Worm (Caenorhabditis elegans) whole organism, L4 larva: ENCODE data around the gene srh-92.

Experiments used
- F10B5.3 ChIP-seq: sonication (generic microtip); optimal IDR thresholded peaks from 2 replicates; lab custom pipeline; 2016; ENCODE audit warnings: mild to moderate bottlenecking, missing genetic modification characterization, missing compliant biosample characterization
- F37D6.2 ChIP-seq: sonication (generic microtip); optimal IDR thresholded peaks from 2 replicates; lab custom pipeline; 2016; ENCODE audit warnings: mild to moderate bottlenecking, missing genetic modification characterization, missing compliant biosample characterization
- F44E2.7 ChIP-seq: fragments of 200-800 bp; sonication (Bioruptor generic); IDR thresholded peaks from 2 replicates; pipeline ENCODE4 v2.1.2; 2022; ENCODE audit warnings: missing genetic modification characterization, missing compliant biosample characterization
- R02D3.7 ChIP-seq: fragments of 150-350 bp; sonication (generic microtip); optimal IDR thresholded peaks from 3 replicates; lab custom pipeline; 2014; ENCODE audit warnings: missing biosample characterization, missing genetic modification characterization
- T26A8.4 ChIP-seq: fragments of 200-800 bp; sonication (Bioruptor generic); IDR thresholded peaks from 2 replicates; pipeline ENCODE4 v1.3.6; 2022; ENCODE audit warnings: missing genetic modification characterization, missing compliant biosample characterization
- Y5F2A.4 ChIP-seq: fragments of 200-800 bp; sonication (Bioruptor generic); optimal IDR thresholded peaks from 2 replicates; lab custom pipeline; 2018; ENCODE audit warnings: mild to moderate bottlenecking, missing genetic modification characterization, missing compliant biosample characterization
- attf-4 ChIP-seq: sonication (generic microtip); optimal IDR thresholded peaks from 3 replicates; lab custom pipeline; 2017; ENCODE audit warnings: missing biosample characterization, missing genetic modification characterization
- ceh-20 ChIP-seq: fragments of 200-800 bp; sonication (Bioruptor generic); IDR thresholded peaks from 2 replicates; pipeline ENCODE4 v1.3.6; 2022; ENCODE audit warnings: missing genetic modification reagents, missing genetic modification characterization, missing compliant biosample characterization
- ceh-32 ChIP-seq: sonication (generic microtip); optimal IDR thresholded peaks from 2 replicates; lab custom pipeline; 2016; ENCODE audit warnings: mild to moderate bottlenecking, missing genetic modification characterization, missing compliant biosample characterization; ENCODE audit not compliant: poor library complexity
- ceh-44 ChIP-seq: fragments of 200-800 bp; sonication (Bioruptor generic); IDR thresholded peaks from 2 replicates; pipeline ENCODE4 v1.3.6; 2022; ENCODE audit warnings: missing genetic modification reagents, missing genetic modification characterization, missing compliant biosample characterization
- ces-1 ChIP-seq: fragments of 150-350 bp; sonication (generic microtip); optimal IDR thresholded peaks from 4 replicates; lab custom pipeline; 2014; ENCODE audit warnings: missing biosample characterization, missing genetic modification reagents, missing genetic modification characterization
- cey-2 ChIP-seq: sonication (generic microtip); optimal IDR thresholded peaks from 3 replicates; lab custom pipeline; 2017; ENCODE audit warnings: missing genetic modification characterization, mild to moderate bottlenecking, missing compliant biosample characterization, antibody characterized with exemption, borderline replicate concordance; ENCODE audit not compliant: insufficient read depth
- daf-19 ChIP-seq: fragments of 200-800 bp; sonication (Bioruptor generic); conservative IDR thresholded peaks from 2 replicates; pipeline ENCODE4 v1.3.6; 2022; ENCODE audit warnings: missing genetic modification characterization, missing compliant biosample characterization
- dpl-1 ChIP-seq: fragments of 150-350 bp; optimal IDR thresholded peaks from 2 replicates; lab custom pipeline; 2014; ENCODE audit warnings: missing biosample characterization, missing genetic modification reagents, missing genetic modification characterization
- egl-43 ChIP-seq: fragments of 200-800 bp; sonication (Bioruptor generic); IDR thresholded peaks from 2 replicates; pipeline ENCODE4 v1.3.6; 2022; ENCODE audit warnings: missing genetic modification reagents, missing genetic modification characterization, missing compliant biosample characterization
- fos-1 ChIP-seq: fragments of 150-350 bp; optimal IDR thresholded peaks from 2 replicates; lab custom pipeline; 2014; ENCODE audit warnings: missing biosample characterization, missing genetic modification characterization
- hif-1 ChIP-seq, 2 experiments: sonication (generic microtip); optimal IDR thresholded peaks; 2 replicates each; lab custom pipeline; 2016 to 2017; ENCODE audit warnings: missing compliant biosample characterization in 2 of 2, missing genetic modification characterization in 2 of 2, missing genetic modification reagents in 2 of 2, missing genotype in 2 of 2, mild to moderate bottlenecking in 1 of 2
- lin-39 ChIP-seq: fragments of 150-350 bp; optimal IDR thresholded peaks from 2 replicates; lab custom pipeline; 2014; ENCODE audit warnings: missing biosample characterization, missing genetic modification reagents, missing genetic modification characterization
- madf-9 ChIP-seq: fragments of 200-800 bp; sonication (Bioruptor generic); conservative IDR thresholded peaks from 2 replicates; pipeline ENCODE4 v1.3.6; 2022; ENCODE audit warnings: missing genetic modification reagents, missing genetic modification characterization, missing compliant biosample characterization
- mdt-29 ChIP-seq: fragments of 200-800 bp; sonication (Bioruptor generic); IDR thresholded peaks from 2 replicates; pipeline ENCODE4 v1.3.6; 2022; ENCODE audit warnings: missing genetic modification reagents, missing genetic modification characterization, missing compliant biosample characterization
- nhr-102 ChIP-seq: sonication (generic microtip); optimal IDR thresholded peaks from 2 replicates; lab custom pipeline; 2016; ENCODE audit warnings: mild to moderate bottlenecking, missing genetic modification characterization, moderate library complexity, missing compliant biosample characterization
- nhr-28 ChIP-seq: fragments of 150-350 bp; optimal IDR thresholded peaks from 2 replicates; lab custom pipeline; 2014; ENCODE audit warnings: missing biosample characterization, missing genetic modification characterization
- nhr-48 ChIP-seq: sonication (generic microtip); optimal IDR thresholded peaks from 2 replicates; lab custom pipeline; 2016; ENCODE audit warnings: mild to moderate bottlenecking, missing genetic modification characterization, missing compliant biosample characterization
- nhr-6 ChIP-seq: fragments of 150-350 bp; optimal IDR thresholded peaks from 2 replicates; lab custom pipeline; 2014; ENCODE audit warnings: missing biosample characterization, missing genetic modification characterization
- nhr-77 ChIP-seq: fragments of 150-350 bp; optimal IDR thresholded peaks from 2 replicates; lab custom pipeline; 2014; ENCODE audit warnings: missing biosample characterization, missing genetic modification characterization
- pha-4 ChIP-seq, 2 experiments: fragments of 150-350 bp in 1 of 2; fragments of 200-800 bp in 1 of 2; sonication (Bioruptor generic) in 1 of 2; IDR thresholded peaks in 1 of 2; optimal IDR thresholded peaks in 1 of 2; 2 replicates each; pipeline versions ENCODE4 v1.3.6 to Lab custom; 2014 to 2022; ENCODE audit warnings: missing genetic modification characterization in 2 of 2, missing genetic modification reagents in 2 of 2, missing biosample characterization in 1 of 2, missing compliant biosample characterization in 1 of 2
- saeg-2 ChIP-seq: fragments of 200-800 bp; sonication (Bioruptor generic); IDR thresholded peaks from 2 replicates; pipeline ENCODE4 v1.3.6; 2022; ENCODE audit warnings: missing genetic modification reagents, missing genetic modification characterization, missing compliant biosample characterization
- sdz-12 ChIP-seq: fragments of 200-800 bp; sonication (Bioruptor generic); optimal IDR thresholded peaks from 2 replicates; lab custom pipeline; 2018; ENCODE audit warnings: mild to moderate bottlenecking, missing genetic modification characterization, missing compliant biosample characterization
- snpc-1.2 ChIP-seq: fragments of 200-800 bp; sonication (Bioruptor generic); IDR thresholded peaks from 2 replicates; pipeline ENCODE4 v1.3.6; 2022; ENCODE audit warnings: missing genetic modification reagents, missing genetic modification characterization, missing compliant biosample characterization
- snpc-4 ChIP-seq: fragments of 150-350 bp; optimal IDR thresholded peaks from 2 replicates; lab custom pipeline; 2014; ENCODE audit warnings: missing biosample characterization, missing genetic modification characterization
- spr-1 ChIP-seq: sonication (generic microtip); optimal IDR thresholded peaks from 2 replicates; lab custom pipeline; 2016; ENCODE audit warnings: mild to moderate bottlenecking, missing genetic modification characterization, missing compliant biosample characterization
- spr-3 ChIP-seq: fragments of 200-800 bp; sonication (Bioruptor generic); optimal IDR thresholded peaks from 2 replicates; lab custom pipeline; 2018; ENCODE audit warnings: mild to moderate bottlenecking, missing genetic modification characterization, missing compliant biosample characterization
- tag-97 ChIP-seq: fragments of 200-800 bp; sonication (Bioruptor generic); IDR thresholded peaks from 2 replicates; pipeline ENCODE4 v1.3.6; 2022; ENCODE audit warnings: missing genetic modification characterization, missing compliant biosample characterization
- tra-1 ChIP-seq: fragments of 200-800 bp; sonication (Bioruptor generic); IDR thresholded peaks from 2 replicates; pipeline ENCODE4 v1.3.6; 2022; ENCODE audit warnings: missing genetic modification reagents, missing genetic modification characterization, missing compliant biosample characterization
- unc-130 ChIP-seq: sonication (generic microtip); optimal IDR thresholded peaks from 2 replicates; lab custom pipeline; 2016; ENCODE audit warnings: missing genetic modification reagents, missing genetic modification characterization, missing compliant biosample characterization
- vab-7 ChIP-seq: fragments of 200-800 bp; sonication (Bioruptor generic); IDR thresholded peaks from 2 replicates; pipeline ENCODE4 v1.3.6; 2022; ENCODE audit warnings: missing genetic modification reagents, missing genetic modification characterization, missing compliant biosample characterization
- zag-1 ChIP-seq: fragments of 150-350 bp; optimal IDR thresholded peaks from 2 replicates; lab custom pipeline; 2014; ENCODE audit warnings: missing biosample characterization, missing genetic modification characterization
- zip-11 ChIP-seq: fragments of 200-800 bp; sonication (Bioruptor generic); IDR thresholded peaks from 2 replicates; pipeline ENCODE4 v1.3.6; 2022; ENCODE audit warnings: missing genetic modification characterization, missing compliant biosample characterization
- zip-2 ChIP-seq: fragments of 150-350 bp; optimal IDR thresholded peaks from 2 replicates; lab custom pipeline; 2014; ENCODE audit warnings: missing biosample characterization, missing genetic modification characterization
- ztf-11 ChIP-seq: fragments of 150-350 bp; optimal IDR thresholded peaks from 2 replicates; lab custom pipeline; 2014; ENCODE audit warnings: missing biosample characterization, missing genetic modification characterization
- ztf-7 ChIP-seq: fragments of 150-350 bp; optimal IDR thresholded peaks from 2 replicates; lab custom pipeline; 2014; ENCODE audit warnings: missing biosample characterization, missing genetic modification characterization

The srh-92 gene

DNA sequence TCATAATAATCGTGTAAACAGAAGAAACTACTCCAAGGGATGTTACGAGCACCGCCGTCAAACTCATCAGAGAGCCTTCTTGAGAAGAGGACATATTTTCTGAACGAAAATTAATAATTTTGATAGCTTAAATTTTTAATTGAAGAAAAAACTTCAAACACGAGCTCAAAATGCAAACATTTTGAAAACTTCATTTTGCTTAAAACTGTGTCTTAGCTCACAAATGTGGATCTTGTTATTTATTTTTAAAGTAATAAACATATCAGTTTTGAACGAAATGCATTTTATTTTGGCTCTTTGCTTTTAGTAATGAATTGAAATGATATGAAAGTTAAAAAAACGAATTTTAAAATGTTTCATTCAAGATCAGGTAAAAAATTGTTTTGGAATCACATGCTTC lies 26.7 kb upstream of the srh-92 start, which contains the start of gene srbc-7:
srbc-7 (minus strand) TSS at position 101 of the 400 bp plus-strand sequence.
- TF ChIP-seq nhr-6 (tag; lab: Kevin White, UChicago) (no peak), zag-1 (tag; lab: Kevin White, UChicago) (no peak), ceh-20 (no peak), lin-39 (no peak), T26A8.4 (GFP tag; lab: Robert Waterston, UW) (no peak), vab-7 (GFP tag; lab: Robert Waterston, UW) (no peak), Y5F2A.4 (GFP tag; lab: Kevin White, UChicago) (no peak), R02D3.7 (tag; lab: Kevin White, UChicago) (no peak), madf-9 (GFP tag; lab: Robert Waterston, UW) (no peak), nhr-102 (tag; lab: Kevin White, UChicago) (no peak), pha-4 (GFP tag; IDR thresholded peaks at IDR 0.05; lab: Robert Waterston, UW) (no peak), pha-4 (tag; optimal IDR thresholded peaks at IDR 0.05; lab: Kevin White, UChicago) (no peak), fos-1 (tag; lab: Kevin White, UChicago) (no peak), dpl-1 (no peak)

DNA sequence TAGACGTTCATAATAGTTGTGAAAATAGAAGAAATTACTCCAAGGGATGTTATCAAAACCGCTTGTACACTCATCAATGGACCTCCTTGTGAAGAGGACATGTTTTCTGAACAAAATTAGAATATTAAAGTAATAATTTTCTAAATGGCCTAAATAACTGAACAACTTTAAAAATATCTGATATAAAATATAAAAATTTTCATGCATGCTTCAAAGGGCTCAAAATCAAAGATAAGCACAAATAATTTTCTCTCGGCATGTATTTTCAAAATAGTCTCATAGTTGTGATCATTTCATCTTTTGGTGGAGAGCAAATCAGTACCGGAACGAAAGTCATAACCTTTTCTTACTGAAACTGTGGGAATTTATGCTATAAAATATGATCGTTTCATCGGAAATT lies 24.2 kb upstream of the srh-92 start, which contains the start of gene srbc-8:
srbc-8 (minus strand) TSS at position 101 of the 400 bp plus-strand sequence.
- no peak for TF ChIP-seq nhr-48 (tag; lab: Kevin White, UChicago)
- TF ChIP-seq nhr-28 = no peak
- no peak for TF ChIP-seq attf-4 (tag; lab: Kevin White, UChicago)
- no peak for TF ChIP-seq mdt-29 (GFP tag; lab: Robert Waterston, UW)
- no peak for TF ChIP-seq snpc-4
- no peak for TF ChIP-seq saeg-2 (GFP tag; lab: Robert Waterston, UW)

DNA sequence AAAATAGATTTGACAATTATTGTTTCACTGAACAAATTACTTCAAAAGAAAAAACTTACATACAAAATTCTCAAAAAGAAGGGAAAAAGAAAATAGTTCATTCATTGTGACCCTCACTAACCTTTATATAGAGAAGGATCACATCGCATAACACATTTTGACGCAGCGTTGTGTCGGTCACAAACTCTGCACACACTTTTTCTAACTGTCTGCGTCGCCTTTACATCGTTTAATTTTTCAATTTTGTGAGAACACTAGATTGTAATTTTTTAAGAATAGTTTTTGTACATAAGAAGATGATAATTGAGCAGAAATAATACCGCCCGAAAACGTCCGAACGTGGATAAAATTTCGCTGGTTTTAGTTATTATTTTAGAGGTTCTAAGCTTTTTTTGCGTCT lies 20.2 kb upstream of the srh-92 start, which contains the start of gene C18B10.6:
C18B10.6 (minus strand) TSS at position 101 of the 400 bp plus-strand sequence.
- TF ChIP-seq snpc-1.2 (no peak), ceh-32 (tag; lab: Kevin White, UChicago) (no peak), nhr-77 (tag; lab: Kevin White, UChicago) (no peak)

DNA sequence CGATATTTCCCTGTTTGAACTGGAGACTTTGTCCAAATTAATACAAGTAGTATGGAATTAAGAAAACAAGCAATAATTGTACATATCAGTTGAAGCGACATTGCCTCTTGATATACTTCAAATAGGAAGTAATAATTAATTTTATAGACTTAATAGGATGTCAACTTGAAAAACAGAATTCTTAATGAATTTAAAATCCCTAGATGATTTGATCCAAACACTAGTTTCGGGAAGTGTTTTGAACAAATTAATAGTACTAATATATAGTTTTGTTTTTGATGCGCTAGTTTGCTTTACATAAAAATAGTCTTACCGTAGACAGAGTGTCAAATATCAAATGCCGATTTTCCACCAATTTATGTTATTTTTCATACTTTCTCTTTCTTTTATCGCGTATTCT lies 17.6 kb upstream of the srh-92 start, which contains the start of gene str-190:
str-190 (minus strand) TSS at position 101 of the 400 bp plus-strand sequence.
- no peak for TF ChIP-seq spr-3 (GFP tag; lab: Kevin White, UChicago)
- no peak for TF ChIP-seq hif-1 (tag; optimal IDR thresholded peaks at IDR 0.05; lab: Kevin White, UChicago)
- TF ChIP-seq zip-11 (GFP tag; lab: Robert Waterston, UW) = no peak
- TF ChIP-seq daf-19 (GFP tag; lab: Robert Waterston, UW) = no peak
- no peak for TF ChIP-seq ztf-11
- no peak for TF ChIP-seq nhr-77 (tag; lab: Kevin White, UChicago)

DNA sequence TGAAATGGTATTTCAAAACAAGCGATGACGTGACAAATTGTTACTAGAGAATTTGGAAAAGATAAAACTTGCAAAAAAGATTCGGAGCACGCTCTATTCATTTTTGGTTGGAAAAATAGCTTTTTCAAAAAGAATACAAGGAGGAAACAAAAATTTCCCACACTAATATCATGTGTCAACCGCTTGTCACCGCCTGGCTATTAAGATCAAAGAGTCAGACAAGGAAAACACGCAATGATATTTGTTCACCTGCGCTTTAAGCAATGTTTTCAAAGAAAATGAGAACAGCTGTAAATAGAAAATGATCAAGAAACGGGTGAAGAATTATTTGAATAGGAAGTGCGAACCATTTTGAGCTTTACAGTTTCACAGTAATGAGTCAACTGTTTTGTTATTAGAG lies 16.0 kb upstream of the srh-92 start, which contains the start of gene srh-125:
srh-125 (minus strand) TSS at position 101 of the 400 bp plus-strand sequence.
- TF ChIP-seq unc-130 (GFP tag; lab: Kevin White, UChicago) (no peak), tra-1 (GFP tag; lab: Robert Waterston, UW) (no peak), ztf-7 (no peak), hif-1 (tag; optimal IDR thresholded peaks at IDR 0.05; lab: Kevin White, UChicago) (no peak), F44E2.7 (GFP tag; lab: Robert Waterston, UW) (no peak), zip-2 (tag; lab: Kevin White, UChicago) (no peak), tag-97 (GFP tag; lab: Robert Waterston, UW) (no peak), vab-7 (GFP tag; lab: Robert Waterston, UW) (no peak), ces-1 (no peak), sdz-12 (GFP tag; lab: Kevin White, UChicago) (no peak), F37D6.2 (tag; lab: Kevin White, UChicago) (no peak), spr-1 (tag; lab: Kevin White, UChicago) (no peak), cey-2 (tag; lab: Kevin White, UChicago) (no peak), F10B5.3 (no peak), nhr-6 (tag; lab: Kevin White, UChicago) (no peak), ceh-44 (GFP tag; lab: Robert Waterston, UW) (no peak), egl-43 (GFP tag; lab: Robert Waterston, UW) (no peak)
